Fruit fly (Drosophila melanogaster) whole organism, prepupa: ENCODE results near the gene Coprox.

Source experiments
- CG1621 ChIP-seq: fragments of 200-800 bp; sonication (Bioruptor generic); optimal IDR thresholded peaks from 3 replicates; lab custom pipeline; 2018; ENCODE audit warnings: missing biosample characterization, mild to moderate bottlenecking, missing genetic modification characterization
- CG16779 ChIP-seq: fragments of 200-800 bp; sonication (Bioruptor generic); optimal IDR thresholded peaks from 3 replicates; lab custom pipeline; 2017; ENCODE audit warnings: missing biosample characterization, mild to moderate bottlenecking, missing genetic modification characterization
- CG3919 ChIP-seq: fragments of 200-800 bp; sonication (Bioruptor generic); optimal IDR thresholded peaks from 3 replicates; lab custom pipeline; 2016; ENCODE audit warnings: missing biosample characterization, missing genetic modification characterization
- CG6163 ChIP-seq: fragments of 200-800 bp; sonication (Bioruptor generic); IDR thresholded peaks from 3 replicates; pipeline ENCODE4 v1.3.6; 2022; ENCODE audit warnings: missing biosample characterization, missing genetic modification characterization
- CG9139 ChIP-seq: fragments of 200-800 bp; sonication (Bioruptor generic); optimal IDR thresholded peaks from 3 replicates; lab custom pipeline; 2017; ENCODE audit warnings: missing biosample characterization, mild to moderate bottlenecking, missing genetic modification characterization
- Eip78C ChIP-seq: fragments of 200-800 bp; sonication (Bioruptor generic); peaks from one replicate; lab custom pipeline; 2016; ENCODE audit warnings: missing biosample characterization, missing genetic modification characterization
- Hr39 ChIP-seq: fragments of 200-800 bp; sonication (Bioruptor generic); optimal IDR thresholded peaks from 2 replicates; lab custom pipeline; 2016; ENCODE audit warnings: missing biosample characterization, missing genetic modification characterization
- Lpt ChIP-seq: fragments of 200-800 bp; sonication (Bioruptor generic); optimal IDR thresholded peaks from 3 replicates; lab custom pipeline; 2016; ENCODE audit warnings: missing biosample characterization, missing genetic modification characterization
- dac ChIP-seq: fragments of 200-800 bp; sonication (Bioruptor generic); optimal IDR thresholded peaks from 2 replicates; lab custom pipeline; 2017; ENCODE audit warnings: missing biosample characterization, mild to moderate bottlenecking, missing genetic modification characterization
- eg ChIP-seq: fragments of 200-800 bp; sonication (Bioruptor generic); IDR thresholded peaks from 3 replicates; pipeline ENCODE4 v1.3.6; 2022; ENCODE audit warnings: missing biosample characterization, missing genetic modification characterization
- salr ChIP-seq, 2 experiments: fragments of 200-800 bp; sonication (Bioruptor generic); optimal IDR thresholded peaks; 3 replicates each; lab custom pipeline; 2016 to 2018; ENCODE audit warnings: missing biosample characterization in 2 of 2, missing genetic modification characterization in 2 of 2, mild to moderate bottlenecking in 1 of 2
- svp ChIP-seq: fragments of 200-800 bp; sonication (Bioruptor generic); peaks from one replicate; lab custom pipeline; 2016; ENCODE audit warnings: missing biosample characterization, missing genetic modification characterization

DNA sequence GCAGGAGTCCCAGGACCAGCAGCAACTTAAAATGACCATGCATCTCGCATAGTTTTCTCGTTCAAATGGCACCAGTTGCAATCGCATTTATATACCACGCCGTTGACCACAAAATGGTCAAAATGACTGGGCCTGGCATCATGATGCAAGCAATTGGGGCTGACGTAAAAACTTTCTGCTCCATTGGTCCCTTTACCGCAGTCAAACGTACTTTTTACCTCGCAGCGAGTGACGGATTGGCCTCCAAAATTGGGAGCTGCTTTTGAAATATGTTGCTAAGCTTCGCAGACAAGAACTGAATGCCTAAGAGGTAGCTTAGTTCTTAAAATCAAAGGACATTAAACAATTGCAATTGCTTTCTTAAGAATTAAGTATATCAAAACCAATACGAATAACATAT lies 47.9 kb upstream of the Coprox start, which contains the start of gene CG32829:
- TF ChIP-seq Lpt (GFP tag; lab: Kevin White, UChicago) (no peak), Hr39 (GFP tag; lab: Kevin White, UChicago) (no peak), Eip78C (GFP tag; lab: Kevin White, UChicago) (no peak), eg (GFP tag; lab: Robert Waterston, UW) (no peak), CG9139 (GFP tag; lab: Kevin White, UChicago) (no peak), CG3919 (GFP tag; lab: Kevin White, UChicago) (no peak), salr (GFP tag; optimal IDR thresholded peaks at IDR 0.05; lab: Kevin White, UChicago) (no peak), dac (GFP tag; lab: Kevin White, UChicago) (no peak), CG1621 (no peak), CG16779 (tag; lab: Kevin White, UChicago) (no peak), svp (GFP tag; lab: Kevin White, UChicago) (no peak), CG6163 (GFP tag; lab: Robert Waterston, UW) (no peak)
